Worm (Caenorhabditis elegans) whole organism, early embryonic: ENCODE measurements around the gene ddx-15.
A peak's percentile ranks its signal among the peaks of the same experiment; 100 is the strongest.

ENCODE experiments used
- B0310.2 ChIP-seq: sonication (generic microtip); optimal IDR thresholded peaks from 2 replicates; lab custom pipeline; 2016; ENCODE audit warnings: mild to moderate bottlenecking, missing genetic modification characterization, missing compliant biosample characterization
- F13C5.2 ChIP-seq: sonication (generic microtip); optimal IDR thresholded peaks from 2 replicates; lab custom pipeline; 2017; ENCODE audit warnings: mild to moderate bottlenecking, missing genetic modification characterization, inconsistent platforms, missing compliant biosample characterization
- aly-1 ChIP-seq: sonication (generic microtip); optimal IDR thresholded peaks from 2 replicates; lab custom pipeline; 2016; ENCODE audit warnings: missing genetic modification characterization, missing compliant biosample characterization
- ama-1 ChIP-seq: fragments of 150-350 bp; optimal IDR thresholded peaks from 2 replicates; lab custom pipeline; 2014
- ceh-13 ChIP-seq: fragments of 200-800 bp; sonication (Bioruptor generic); optimal IDR thresholded peaks from 2 replicates; lab custom pipeline; 2018; ENCODE audit warnings: mild to moderate bottlenecking, missing genetic modification characterization, missing compliant biosample characterization
- ceh-36 ChIP-seq: sonication (generic microtip); optimal IDR thresholded peaks from 2 replicates; lab custom pipeline; 2016; ENCODE audit warnings: missing genetic modification characterization, inconsistent platforms, missing compliant biosample characterization
- ets-7 ChIP-seq: sonication (generic microtip); optimal IDR thresholded peaks from 2 replicates; lab custom pipeline; 2016; ENCODE audit warnings: missing genotype, missing genetic modification characterization, missing compliant biosample characterization
- flt-1 ChIP-seq: fragments of 200-800 bp; sonication (Bioruptor generic); IDR thresholded peaks from 2 replicates; pipeline ENCODE4 v1.3.6; 2022; ENCODE audit warnings: missing genetic modification characterization, missing compliant biosample characterization
- hmbx-1 ChIP-seq: sonication (generic microtip); optimal IDR thresholded peaks from 2 replicates; lab custom pipeline; 2016; ENCODE audit warnings: mild to moderate bottlenecking, missing genetic modification characterization, missing compliant biosample characterization
- hmg-4 ChIP-seq: fragments of 200-800 bp; sonication (Bioruptor generic); optimal IDR thresholded peaks from 2 replicates; lab custom pipeline; 2018; ENCODE audit warnings: mild to moderate bottlenecking, missing genetic modification characterization, missing compliant biosample characterization
- hnd-1 ChIP-seq: sonication (generic microtip); optimal IDR thresholded peaks from 2 replicates; lab custom pipeline; 2016; ENCODE audit warnings: missing genetic modification characterization, missing compliant biosample characterization
- pes-1 ChIP-seq: fragments of 200-800 bp; sonication (Bioruptor generic); IDR thresholded peaks from 2 replicates; pipeline ENCODE4 v1.3.6; 2022; ENCODE audit warnings: missing genetic modification reagents, missing genetic modification characterization, missing compliant biosample characterization
- scrt-1 ChIP-seq: fragments of 200-800 bp; sonication (Bioruptor generic); IDR thresholded peaks from 2 replicates; pipeline ENCODE4 v1.3.6; 2022; ENCODE audit warnings: missing genetic modification characterization, missing compliant biosample characterization
- sea-1 ChIP-seq: fragments of 200-800 bp; sonication (Bioruptor generic); conservative IDR thresholded peaks from 2 replicates; pipeline ENCODE4 v1.3.6; 2022; ENCODE audit warnings: missing genetic modification characterization, missing compliant biosample characterization
- tbx-11 ChIP-seq: fragments of 200-800 bp; sonication (Bioruptor generic); IDR thresholded peaks from 2 replicates; pipeline ENCODE4 v1.3.6; 2022; ENCODE audit warnings: missing genetic modification characterization, missing compliant biosample characterization
- tbx-37 ChIP-seq: fragments of 200-800 bp; sonication (Bioruptor generic); conservative IDR thresholded peaks from 2 replicates; pipeline ENCODE4 v1.3.6; 2022; ENCODE audit warnings: missing genetic modification reagents, missing genetic modification characterization, missing compliant biosample characterization
- tra-4 ChIP-seq: sonication (generic microtip); optimal IDR thresholded peaks from 2 replicates; lab custom pipeline; 2017; ENCODE audit warnings: missing genetic modification characterization, missing compliant biosample characterization

The ddx-15 gene

ce11 chrIII:5614648-5615047 is 23.1 kb upstream of the ddx-15 start, which contains the start of gene basl-1:
basl-1 (plus strand) TSS chrIII:5614948.
- no peak for TF ChIP-seq tra-4
- TF ChIP-seq sea-1 (GFP tag; lab: Robert Waterston, UW) = no peak
- TF ChIP-seq ceh-13 (GFP tag; lab: Kevin White, UChicago) = no peak
- TF ChIP-seq ama-1 (lab: Kevin White, UChicago) = no peak
- no peak for TF ChIP-seq hmg-4 (GFP tag; lab: Kevin White, UChicago)

- TF ChIP-seq aly-1 (no peak), sea-1 (GFP tag; lab: Robert Waterston, UW) (no peak), ets-7 (tag; lab: Kevin White, UChicago) (no peak), F13C5.2 (tag; lab: Kevin White, UChicago) (no peak), ceh-36 (no peak), hmbx-1 (tag; lab: Kevin White, UChicago) (no peak), flt-1 (GFP tag; lab: Robert Waterston, UW) (no peak), tra-4 (no peak), ceh-13 (GFP tag; lab: Kevin White, UChicago) (no peak), B0310.2 (tag; lab: Kevin White, UChicago) (no peak), ama-1 (lab: Kevin White, UChicago) (no peak), tbx-11 (GFP tag; lab: Robert Waterston, UW) (no peak), hnd-1 (tag; lab: Kevin White, UChicago) (no peak), tbx-37 (GFP tag; lab: Robert Waterston, UW) (no peak), pes-1 (GFP tag; lab: Robert Waterston, UW) (no peak)
Observed at ce11 chrIII:5611604-5612324, 20.2 kb upstream of the ddx-15 start, which contains the start of gene bas-1. bas-1 (plus strand) TSS chrIII:5612274.

- TF ChIP-seq tbx-37 (GFP tag; lab: Robert Waterston, UW) = no peak
- TF ChIP-seq hnd-1 (tag; lab: Kevin White, UChicago) = no peak
- TF ChIP-seq hmbx-1 (tag; lab: Kevin White, UChicago) = no peak
- TF ChIP-seq tra-4 = no peak
- TF ChIP-seq B0310.2 (tag; lab: Kevin White, UChicago) = no peak
- TF ChIP-seq ets-7 (tag; lab: Kevin White, UChicago) = no peak
- TF ChIP-seq sea-1 (GFP tag; lab: Robert Waterston, UW) = no peak
- TF ChIP-seq flt-1 (GFP tag; lab: Robert Waterston, UW) = no peak
- no peak for TF ChIP-seq hmg-4 (GFP tag; lab: Kevin White, UChicago)
- TF ChIP-seq ceh-13 (GFP tag; lab: Kevin White, UChicago) = no peak
- TF ChIP-seq scrt-1 (GFP tag; lab: Robert Waterston, UW) = no peak
Observed at ce11 chrIII:5610276-5610675, 18.8 kb upstream of the ddx-15 start, which contains the start of gene C05D2.8. C05D2.8 (minus strand) TSS chrIII:5610346.

- no peak for TF ChIP-seq hmbx-1 (tag; lab: Kevin White, UChicago)
- TF ChIP-seq tra-4 = no peak
- TF ChIP-seq B0310.2 (tag; lab: Kevin White, UChicago) = no peak
- TF ChIP-seq ama-1 (lab: Kevin White, UChicago) = no peak
- TF ChIP-seq aly-1 = no peak
- TF ChIP-seq ceh-36 = no peak
- no peak for TF ChIP-seq tbx-11 (GFP tag; lab: Robert Waterston, UW)
- no peak for TF ChIP-seq sea-1 (GFP tag; lab: Robert Waterston, UW)
- TF ChIP-seq ceh-13 (GFP tag; lab: Kevin White, UChicago) = no peak
- TF ChIP-seq F13C5.2 (tag; lab: Kevin White, UChicago) = no peak
- TF ChIP-seq pes-1 (GFP tag; lab: Robert Waterston, UW) = no peak
- TF ChIP-seq flt-1 (GFP tag; lab: Robert Waterston, UW) = no peak
- TF ChIP-seq hnd-1 (tag; lab: Kevin White, UChicago) = no peak
- no peak for TF ChIP-seq ets-7 (tag; lab: Kevin White, UChicago)
- TF ChIP-seq tbx-37 (GFP tag; lab: Robert Waterston, UW) = no peak
- TF ChIP-seq hmg-4 (GFP tag; lab: Kevin White, UChicago) = no peak
Observed at ce11 chrIII:5604080-5604479, 12.6 kb upstream of the ddx-15 start, which contains the start of gene xnd-1. xnd-1 (plus strand) TSS chrIII:5604460.

ce11 chrIII:5603439-5603986 is 12.0 kb upstream of the ddx-15 start, which contains the start of gene madf-11:
madf-11 (minus strand) TSS chrIII:5603489.
- TF ChIP-seq F13C5.2 (tag; lab: Kevin White, UChicago) (peak; percentile 6), B0310.2 (tag; lab: Kevin White, UChicago) (no peak), tbx-37 (GFP tag; lab: Robert Waterston, UW) (0 out of 2 replicates have a peak, but pooled peaks have one; percentile 33), ets-7 (tag; lab: Kevin White, UChicago) (peak; percentile 1), ama-1 (lab: Kevin White, UChicago) (no peak), hmg-4 (GFP tag; lab: Kevin White, UChicago) (peak; percentile 68), scrt-1 (GFP tag; lab: Robert Waterston, UW) (no peak), hnd-1 (tag; lab: Kevin White, UChicago) (no peak)

ce11 chrIII:5601999-5602398 is 10.5 kb upstream of the ddx-15 start:
- TF ChIP-seq ceh-13 (GFP tag; lab: Kevin White, UChicago) (peak; percentile 91), F13C5.2 (tag; lab: Kevin White, UChicago) (peak; percentile 97), sea-1 (GFP tag; lab: Robert Waterston, UW) (peak; percentile 97), pes-1 (GFP tag; lab: Robert Waterston, UW) (peak; percentile 97), flt-1 (GFP tag; lab: Robert Waterston, UW) (peak; percentile 98), aly-1 (peak; percentile 99), tbx-11 (GFP tag; lab: Robert Waterston, UW) (peak; percentile 96), B0310.2 (tag; lab: Kevin White, UChicago) (peak; percentile 96), ama-1 (lab: Kevin White, UChicago) (no peak), ceh-36 (peak; percentile 97), hnd-1 (tag; lab: Kevin White, UChicago) (peak; percentile 86), ets-7 (tag; lab: Kevin White, UChicago) (peak; percentile 90), tbx-37 (GFP tag; lab: Robert Waterston, UW) (peak; percentile 96), tra-4 (peak; percentile 94), hmg-4 (GFP tag; lab: Kevin White, UChicago) (peak; percentile 99), scrt-1 (GFP tag; lab: Robert Waterston, UW) (peak; percentile 98), hmbx-1 (tag; lab: Kevin White, UChicago) (peak; percentile 91)
